Fruit fly (Drosophila melanogaster): ENCODE results near the gene Adi1.
A peak's percentile ranks its signal among the peaks of the same experiment; 100 is the strongest.

The Adi1 gene

dm6 chr3L:10654439-10654838, 8.7 kb upstream of the Adi1 start:
- TF ChIP-seq CG6163 (GFP tag; IDR thresholded peaks at IDR 0.05) (0 out of 3 replicates have a peak, but pooled peaks have one; percentile 10), Lpt (GFP tag; optimal IDR thresholded peaks at IDR 0.05) (no peak), svp (GFP tag) (peak; percentile 38), fd85E (GFP tag; optimal IDR thresholded peaks at IDR 0.05) (no peak), spab (GFP tag; optimal IDR thresholded peaks at IDR 0.05) (no peak), Eip78C (GFP tag) (peak; percentile 29), Hr38 (GFP tag; optimal IDR thresholded peaks at IDR 0.05) (no peak), CG31627 (GFP tag; optimal IDR thresholded peaks at IDR 0.05) (peak; percentile 8), CG11902 (GFP tag; optimal IDR thresholded peaks at IDR 0.05) (no peak), CG32006 (GFP tag; optimal IDR thresholded peaks at IDR 0.05) (peak; percentile 9)

DNA sequence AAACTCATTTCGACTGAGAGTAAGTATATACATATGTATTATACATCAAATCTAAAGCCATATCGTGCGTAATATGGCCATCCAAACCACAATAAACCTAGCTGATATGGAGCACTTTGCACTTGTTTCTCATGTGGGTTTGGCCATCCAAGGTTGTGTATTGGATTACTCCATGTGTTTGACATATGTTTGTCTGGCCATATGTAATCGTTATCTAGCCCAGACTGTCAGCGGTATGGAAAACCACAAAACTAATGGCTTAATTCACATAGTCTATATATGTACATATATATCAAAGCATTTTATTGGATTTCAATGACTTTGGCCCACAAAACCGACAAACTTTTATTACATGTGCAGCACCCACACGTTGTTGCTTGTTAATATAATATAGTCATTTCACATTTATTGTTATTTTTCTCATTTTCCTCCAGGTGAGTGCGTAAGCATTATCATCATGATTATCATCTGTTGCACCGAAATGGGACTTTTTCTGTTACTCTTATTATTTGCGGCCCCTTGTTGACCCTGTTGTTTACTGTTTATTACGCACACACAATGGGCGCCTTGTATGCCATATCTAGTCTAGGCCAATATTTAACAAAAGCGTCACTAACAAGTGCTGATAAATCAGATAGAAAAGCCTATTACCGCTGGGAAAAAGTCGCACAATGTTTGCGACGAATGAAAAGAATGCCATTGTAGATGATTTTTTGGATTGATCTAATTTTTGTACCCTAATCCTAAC, 6.6 kb upstream of the Adi1 start:
- TF ChIP-seq CG6276 (GFP tag; optimal IDR thresholded peaks at IDR 0.05), result no peak
- TF ChIP-seq dac (GFP tag; optimal IDR thresholded peaks at IDR 0.05), result no peak
- peak; percentile 19 for TF ChIP-seq CG11762 (GFP tag; optimal IDR thresholded peaks at IDR 0.05; ENCODE audit: insufficient read depth)
- peak; percentile 51 for TF ChIP-seq spab (GFP tag; optimal IDR thresholded peaks at IDR 0.05)
- TF ChIP-seq CG8119 (GFP tag; IDR thresholded peaks at IDR 0.05), result no peak
- TF ChIP-seq CG11294 (GFP tag; IDR thresholded peaks at IDR 0.05), result no peak
- TF ChIP-seq Met (GFP tag; optimal IDR thresholded peaks at IDR 0.05), result peak; percentile 49
- peak; percentile 86 for TF ChIP-seq Eip78C (GFP tag)
- TF ChIP-seq acj6 (GFP tag; optimal IDR thresholded peaks at IDR 0.05), result peak; percentile 53
- TF ChIP-seq Eip75B (GFP tag; optimal IDR thresholded peaks at IDR 0.05), result peak; percentile 48
- TF ChIP-seq CG8319 (GFP tag; optimal IDR thresholded peaks at IDR 0.05), result no peak
- no peak for TF ChIP-seq Sox15 (GFP tag; optimal IDR thresholded peaks at IDR 0.05)
- TF ChIP-seq CG15336 (GFP tag; IDR thresholded peaks at IDR 0.05), result no peak
- peak; percentile 44 for TF ChIP-seq esn (GFP tag; optimal IDR thresholded peaks at IDR 0.05)
- peak; percentile 56 for TF ChIP-seq CG8632 (GFP tag; optimal IDR thresholded peaks at IDR 0.05)
- TF ChIP-seq pdm3 (GFP tag; optimal IDR thresholded peaks at IDR 0.05), result peak; percentile 48
- TF ChIP-seq CG34406 (GFP tag; optimal IDR thresholded peaks at IDR 0.05), result peak; percentile 23
- TF ChIP-seq vri (GFP tag; optimal IDR thresholded peaks at IDR 0.05), result peak; percentile 11
- no peak for TF ChIP-seq CG4318 (GFP tag; optimal IDR thresholded peaks at IDR 0.05)
- no peak for TF ChIP-seq CG11902 (GFP tag; optimal IDR thresholded peaks at IDR 0.05)
- peak; percentile 7 for TF ChIP-seq CG32006 (GFP tag; optimal IDR thresholded peaks at IDR 0.05)
- TF ChIP-seq CG6792 (GFP tag; optimal IDR thresholded peaks at IDR 0.05), result peak; percentile 38
- peak; percentile 53 for TF ChIP-seq CG7368 (GFP tag; optimal IDR thresholded peaks at IDR 0.05)
- TF ChIP-seq CG6854 (GFP tag; optimal IDR thresholded peaks at IDR 0.05), result no peak
- peak; percentile 3 for TF ChIP-seq Sox14 (GFP tag; optimal IDR thresholded peaks at IDR 0.05)
- peak; percentile 97 for TF ChIP-seq fkh (GFP tag; optimal IDR thresholded peaks at IDR 0.05)
- no peak for TF ChIP-seq cyc (GFP tag; optimal IDR thresholded peaks at IDR 0.05)
- TF ChIP-seq fd85E (GFP tag; optimal IDR thresholded peaks at IDR 0.05), result no peak
- no peak for TF ChIP-seq Hr4 (GFP tag; optimal IDR thresholded peaks at IDR 0.05)
- TF ChIP-seq lz (GFP tag; optimal IDR thresholded peaks at IDR 0.05), result peak; percentile 1
- peak; percentile 47 for TF ChIP-seq CG9139 (GFP tag; optimal IDR thresholded peaks at IDR 0.05)
- TF ChIP-seq CG31627 (GFP tag; optimal IDR thresholded peaks at IDR 0.05), result no peak
- no peak for TF ChIP-seq fd59A (GFP tag; optimal IDR thresholded peaks at IDR 0.05)
- TF ChIP-seq Eip93F (GFP tag; optimal IDR thresholded peaks at IDR 0.05), result no peak
- peak; percentile 62 for TF ChIP-seq OdsH (GFP tag; optimal IDR thresholded peaks at IDR 0.05)
- peak; percentile 35 for TF ChIP-seq CG6808 (GFP tag; optimal IDR thresholded peaks at IDR 0.05)
- peak; percentile 47 for TF ChIP-seq achi (GFP tag; optimal IDR thresholded peaks at IDR 0.05)
- peak; percentile 15 for TF ChIP-seq Sox102F (GFP tag; optimal IDR thresholded peaks at IDR 0.05)
- TF ChIP-seq CG10631 (GFP tag; optimal IDR thresholded peaks at IDR 0.05), result peak; percentile 62
- TF ChIP-seq CG6163 (GFP tag; IDR thresholded peaks at IDR 0.05), result peak; percentile 71
- peak; percentile 16 for TF ChIP-seq Ets96B (tag; optimal IDR thresholded peaks at IDR 0.05)
- peak; percentile 31 for TF ChIP-seq topi (GFP tag; optimal IDR thresholded peaks at IDR 0.05)
- no peak for TF ChIP-seq Hr38 (GFP tag; optimal IDR thresholded peaks at IDR 0.05)
- peak; percentile 74 for TF ChIP-seq CG3919 (GFP tag; optimal IDR thresholded peaks at IDR 0.05)
- no peak for TF ChIP-seq CG16779 (tag; optimal IDR thresholded peaks at IDR 0.05)
- TF ChIP-seq Gug (GFP tag; IDR thresholded peaks at IDR 0.05), result no peak
- no peak for TF ChIP-seq Hr39 (GFP tag; optimal IDR thresholded peaks at IDR 0.05)
